Worm (Caenorhabditis elegans) whole organism, L4/young adult: ENCODE results near the gene F53F1.4.

Experiments used
- W03F9.2 ChIP-seq: fragments of 150-350 bp; optimal IDR thresholded peaks from 2 replicates; lab custom pipeline; 2014; ENCODE audit warnings: missing biosample characterization, missing genetic modification characterization
- dao-5 ChIP-seq: sonication (generic microtip); optimal IDR thresholded peaks from 2 replicates; lab custom pipeline; 2016; ENCODE audit warnings: missing genotype, missing genetic modification characterization, moderate library complexity, missing compliant biosample characterization

DNA sequence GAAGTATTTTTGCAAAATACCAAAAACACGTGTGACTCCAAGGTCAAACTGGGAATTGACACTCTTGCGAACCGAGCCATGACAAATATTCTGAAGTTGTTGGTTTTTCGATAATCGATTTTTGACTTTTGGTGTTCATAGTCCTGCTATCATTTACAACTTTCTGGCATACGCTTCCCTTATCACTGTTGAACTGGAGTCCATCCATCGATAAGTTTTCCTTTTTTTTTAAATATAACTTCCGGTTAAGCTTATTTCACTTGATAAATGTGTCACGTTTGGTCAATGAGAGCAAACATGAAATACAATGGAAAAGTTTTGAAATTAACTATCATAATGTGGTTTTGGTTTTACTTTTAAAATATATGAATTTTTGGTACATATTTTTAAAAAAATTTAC is 10.8 kb downstream of the F53F1.4 start:
- TF ChIP-seq W03F9.2 (no peak), dao-5 (no peak)
